Fruit fly (Drosophila melanogaster) whole organism, embryonic: ENCODE data around the gene eas.

Source experiments
- Antp ChIP-seq: fragments of 200-800 bp; sonication (Bioruptor generic); optimal IDR thresholded peaks from 3 replicates; lab custom pipeline; 2016; ENCODE audit warnings: missing biosample characterization, missing genetic modification characterization
- Blimp-1 ChIP-seq: fragments of 200-800 bp; sonication (Bioruptor generic); optimal IDR thresholded peaks from 3 replicates; lab custom pipeline; 2018; ENCODE audit warnings: missing biosample characterization, missing genetic modification characterization, mild to moderate bottlenecking, moderate library complexity, missing genetic modification reagents
- BtbVII ChIP-seq: fragments of 200-800 bp; sonication (Bioruptor generic); optimal IDR thresholded peaks from 3 replicates; lab custom pipeline; 2017; ENCODE audit warnings: missing biosample characterization, mild to moderate bottlenecking, missing genetic modification characterization
- CG11398 ChIP-seq: fragments of 200-800 bp; sonication (Bioruptor generic); optimal IDR thresholded peaks from 2 replicates; lab custom pipeline; 2016; ENCODE audit warnings: missing biosample characterization, missing genetic modification characterization
- CG12659 ChIP-seq: fragments of 200-800 bp; sonication (Bioruptor generic); optimal IDR thresholded peaks from 3 replicates; lab custom pipeline; 2017; ENCODE audit warnings: mild to moderate bottlenecking, missing biosample characterization, missing genetic modification reagents, missing genetic modification characterization
- CG14050 ChIP-seq: fragments of 200-800 bp; sonication (Bioruptor generic); IDR thresholded peaks from 3 replicates; pipeline ENCODE4 v1.3.6; 2022; ENCODE audit warnings: missing biosample characterization, missing genetic modification characterization
- CG16779 ChIP-seq: fragments of 200-800 bp; sonication (Bioruptor generic); IDR thresholded peaks from 2 replicates; pipeline ENCODE4 v1.3.6; 2022; ENCODE audit warnings: missing biosample characterization, missing genetic modification characterization
- CG17385 ChIP-seq: fragments of 200-800 bp; sonication (Bioruptor generic); optimal IDR thresholded peaks from 3 replicates; lab custom pipeline; 2018; ENCODE audit warnings: missing biosample characterization, mild to moderate bottlenecking, missing genetic modification characterization
- CG2129 ChIP-seq: fragments of 200-800 bp; sonication (Bioruptor generic); IDR thresholded peaks from 2 replicates; pipeline ENCODE4 v1.3.6; 2022; ENCODE audit warnings: missing biosample characterization, missing genetic modification characterization; ENCODE audit not compliant: partially characterized antibody
- CG2889 ChIP-seq: fragments of 200-800 bp; sonication (Bioruptor generic); IDR thresholded peaks from 3 replicates; pipeline ENCODE4 v1.3.6; 2022; ENCODE audit warnings: missing biosample characterization, missing genetic modification characterization
- CG31224 ChIP-seq: fragments of 200-800 bp; sonication (Bioruptor generic); IDR thresholded peaks from 2 replicates; pipeline ENCODE4 v1.3.6; 2022; ENCODE audit warnings: missing biosample characterization, missing genetic modification characterization
- CG3163 ChIP-seq: fragments of 200-800 bp; sonication (Bioruptor generic); optimal IDR thresholded peaks from 3 replicates; lab custom pipeline; 2016; ENCODE audit warnings: missing biosample characterization, missing genetic modification characterization
- CG32767 ChIP-seq: fragments of 200-800 bp; sonication (Bioruptor generic); IDR thresholded peaks from 2 replicates; pipeline ENCODE4 v1.3.6; 2022; ENCODE audit warnings: missing biosample characterization, missing genetic modification characterization
- CG4328 ChIP-seq: fragments of 200-800 bp; sonication (Bioruptor generic); optimal IDR thresholded peaks from 3 replicates; lab custom pipeline; 2017; ENCODE audit warnings: missing biosample characterization, missing genetic modification reagents, missing genetic modification characterization
- CG43689 ChIP-seq: fragments of 200-800 bp; sonication (Bioruptor generic); IDR thresholded peaks from 2 replicates; pipeline ENCODE4 v1.3.6; 2022; ENCODE audit warnings: missing biosample characterization, missing genetic modification characterization
- CG4707 ChIP-seq: fragments of 200-800 bp; sonication (Bioruptor generic); optimal IDR thresholded peaks from 2 replicates; lab custom pipeline; 2018; ENCODE audit warnings: missing biosample characterization, mild to moderate bottlenecking, missing genetic modification characterization, moderate library complexity
- CG5953 ChIP-seq: fragments of 200-800 bp; sonication (Bioruptor generic); IDR thresholded peaks from 2 replicates; pipeline ENCODE4 v1.3.6; 2022; ENCODE audit warnings: missing biosample characterization, missing genetic modification characterization
- CoRest ChIP-seq: fragments of 200-800 bp; sonication (Bioruptor generic); optimal IDR thresholded peaks from 3 replicates; lab custom pipeline; 2018; ENCODE audit warnings: missing biosample characterization, mild to moderate bottlenecking, missing genetic modification characterization, moderate library complexity
- CrebB ChIP-seq: fragments of 200-800 bp; sonication (Bioruptor generic); optimal IDR thresholded peaks from 3 replicates; lab custom pipeline; 2018; ENCODE audit warnings: missing biosample characterization, mild to moderate bottlenecking, missing genetic modification characterization
- Doc2 ChIP-seq: fragments of 200-800 bp; sonication (Bioruptor generic); IDR thresholded peaks from 2 replicates; pipeline ENCODE4 v1.3.6; 2022; ENCODE audit warnings: missing biosample characterization, missing genetic modification characterization
- E2f1 ChIP-seq: fragments of 200-800 bp; sonication (Bioruptor generic); IDR thresholded peaks from 2 replicates; pipeline ENCODE4 v1.3.6; 2022; ENCODE audit warnings: missing biosample characterization, missing genetic modification characterization
- GATAe ChIP-seq: fragments of 200-800 bp; sonication (Bioruptor generic); conservative IDR thresholded peaks from 2 replicates; pipeline ENCODE4 v1.3.6; 2022; ENCODE audit warnings: missing biosample characterization, missing genetic modification characterization
- HLHmδ ChIP-seq: fragments of 200-800 bp; sonication (Bioruptor generic); optimal IDR thresholded peaks from 2 replicates; lab custom pipeline; 2018; ENCODE audit warnings: missing biosample characterization, mild to moderate bottlenecking, missing genetic modification characterization, moderate library complexity
- HmgD ChIP-seq: fragments of 200-800 bp; sonication (Bioruptor generic); optimal IDR thresholded peaks from 3 replicates; lab custom pipeline; 2016; ENCODE audit warnings: missing biosample characterization, missing genetic modification characterization
- Hmr ChIP-seq: fragments of 200-800 bp; sonication (Bioruptor generic); optimal IDR thresholded peaks from 3 replicates; lab custom pipeline; 2017; ENCODE audit warnings: mild to moderate bottlenecking, missing biosample characterization, missing genetic modification reagents, missing genetic modification characterization
- Hr51 ChIP-seq, 2 experiments: fragments of 200-800 bp; sonication (Bioruptor generic); optimal IDR thresholded peaks; 2 replicates in 1 of 2; 3 replicates in 1 of 2; lab custom pipeline; 2016 to 2018; ENCODE audit warnings: missing biosample characterization in 2 of 2, missing genetic modification characterization in 2 of 2, mild to moderate bottlenecking in 1 of 2, moderate library complexity in 1 of 2
- Lpt ChIP-seq: fragments of >200 bp; optimal IDR thresholded peaks from 2 replicates; lab custom pipeline; 2018; ENCODE audit warnings: missing biosample characterization, missing genetic modification characterization
- MBD-R2 ChIP-seq: fragments of 200-800 bp; sonication (Bioruptor generic); IDR thresholded peaks from 2 replicates; pipeline ENCODE4 v1.3.6; 2022; ENCODE audit warnings: missing biosample characterization, missing genetic modification characterization
- Med ChIP-seq: fragments of 200-800 bp; sonication (Bioruptor generic); peaks from one replicate; lab custom pipeline; 2016; ENCODE audit warnings: missing biosample characterization, missing genetic modification characterization, mild to moderate bottlenecking, inconsistent platforms, moderate library complexity
- Mes4 ChIP-seq: fragments of 200-800 bp; sonication (Bioruptor generic); optimal IDR thresholded peaks from 2 replicates; lab custom pipeline; 2016; ENCODE audit warnings: missing biosample characterization, missing genetic modification characterization
- Myb ChIP-seq: fragments of 200-800 bp; sonication (Bioruptor generic); optimal IDR thresholded peaks from 2 replicates; lab custom pipeline; 2016; ENCODE audit warnings: missing biosample characterization, missing genetic modification characterization
- Pdp1 ChIP-seq, 2 experiments: fragments of 200-800 bp; sonication (Bioruptor generic); optimal IDR thresholded peaks; 3 replicates each; lab custom pipeline; 2016; ENCODE audit warnings: missing biosample characterization in 2 of 2, missing genetic modification characterization in 2 of 2, mild to moderate bottlenecking in 1 of 2, moderate library complexity in 1 of 2
- Rfx ChIP-seq: fragments of 200-800 bp; sonication (Bioruptor generic); IDR thresholded peaks from 2 replicates; pipeline ENCODE4 v1.3.6; 2022; ENCODE audit warnings: missing biosample characterization, missing genetic modification characterization
- Six4 ChIP-seq: fragments of 200-800 bp; sonication (Bioruptor generic); optimal IDR thresholded peaks from 2 replicates; lab custom pipeline; 2016; ENCODE audit warnings: missing biosample characterization, missing genetic modification characterization
- ato ChIP-seq: fragments of 200-800 bp; sonication (Bioruptor generic); IDR thresholded peaks from 2 replicates; pipeline ENCODE4 v1.3.6; 2022; ENCODE audit warnings: missing biosample characterization, missing genetic modification characterization; ENCODE audit not compliant: partially characterized antibody
- cg ChIP-seq: fragments of 200-800 bp; sonication (Bioruptor generic); optimal IDR thresholded peaks from 3 replicates; lab custom pipeline; 2019; ENCODE audit warnings: missing biosample characterization, mild to moderate bottlenecking, missing genetic modification characterization, moderate library complexity
- ems ChIP-seq: fragments of 200-800 bp; sonication (Bioruptor generic); optimal IDR thresholded peaks from 3 replicates; lab custom pipeline; 2016; ENCODE audit warnings: missing biosample characterization, missing genetic modification characterization
- eve ChIP-seq, 2 experiments: fragments of >200 bp; optimal IDR thresholded peaks; 2 replicates each; lab custom pipeline; 2017; ENCODE audit warnings: missing biosample characterization in 2 of 2, missing genetic modification characterization in 2 of 2
- fd64A ChIP-seq: fragments of 200-800 bp; sonication (Bioruptor generic); optimal IDR thresholded peaks from 3 replicates; lab custom pipeline; 2018; ENCODE audit warnings: missing biosample characterization, mild to moderate bottlenecking, missing genetic modification characterization
- gem ChIP-seq: fragments of 200-800 bp; sonication (Bioruptor generic); optimal IDR thresholded peaks from 2 replicates; lab custom pipeline; 2019; ENCODE audit warnings: missing biosample characterization, mild to moderate bottlenecking, missing genetic modification characterization, moderate library complexity
- grn ChIP-seq: fragments of 200-800 bp; sonication (Bioruptor generic); optimal IDR thresholded peaks from 3 replicates; lab custom pipeline; 2017; ENCODE audit warnings: missing biosample characterization, missing genetic modification characterization
- insv ChIP-seq, 2 experiments: fragments of 200-800 bp; sonication (Bioruptor generic); optimal IDR thresholded peaks; 3 replicates each; lab custom pipeline; 2016 to 2018; ENCODE audit warnings: missing biosample characterization in 2 of 2, missing genetic modification characterization in 2 of 2
- jigr1 ChIP-seq: fragments of 200-800 bp; sonication (Bioruptor generic); IDR thresholded peaks from 3 replicates; pipeline ENCODE4 v1.3.6; 2022; ENCODE audit warnings: missing biosample characterization, missing genetic modification characterization
- klu ChIP-seq: fragments of 200-800 bp; sonication (Bioruptor generic); IDR thresholded peaks from 2 replicates; pipeline ENCODE4 v1.3.6; 2022; ENCODE audit warnings: missing biosample characterization, missing genetic modification characterization
- lab ChIP-seq: fragments of 200-800 bp; sonication (Bioruptor generic); optimal IDR thresholded peaks from 3 replicates; lab custom pipeline; 2017; ENCODE audit warnings: missing biosample characterization, missing genetic modification characterization, mild to moderate bottlenecking, moderate library complexity, missing genetic modification reagents
- oc ChIP-seq: fragments of 200-800 bp; sonication (Bioruptor generic); optimal IDR thresholded peaks from 2 replicates; lab custom pipeline; 2018; ENCODE audit warnings: missing biosample characterization, mild to moderate bottlenecking, missing genetic modification characterization, moderate library complexity
- pfk ChIP-seq: fragments of 200-800 bp; sonication (Bioruptor generic); optimal IDR thresholded peaks from 2 replicates; lab custom pipeline; 2018; ENCODE audit warnings: missing biosample characterization, mild to moderate bottlenecking, missing genetic modification characterization, moderate library complexity
- pho ChIP-seq: fragments of 200-800 bp; sonication (Bioruptor generic); optimal IDR thresholded peaks from 2 replicates; lab custom pipeline; 2016; ENCODE audit warnings: missing biosample characterization, missing genetic modification characterization
- pzg ChIP-seq: fragments of 200-800 bp; sonication (Bioruptor generic); optimal IDR thresholded peaks from 3 replicates; lab custom pipeline; 2018; ENCODE audit warnings: missing biosample characterization, mild to moderate bottlenecking, missing genetic modification characterization, moderate library complexity
- slbo ChIP-seq: fragments of 200-800 bp; sonication (Bioruptor generic); IDR thresholded peaks from 2 replicates; pipeline ENCODE4 v1.3.6; 2022; ENCODE audit warnings: missing biosample characterization, missing genetic modification characterization
- zf30C ChIP-seq: fragments of 200-800 bp; sonication (Bioruptor generic); optimal IDR thresholded peaks from 3 replicates; lab custom pipeline; 2018; ENCODE audit warnings: missing biosample characterization, mild to moderate bottlenecking, missing genetic modification characterization

Gene eas

dm6 chrX:16275854-16276338 is 2.2 kb upstream of the eas start, which contains the start of the genes kat80 and Prosalpha4 (continued):
- TF ChIP-seq cg (GFP tag; lab: Kevin White, UChicago) (no peak), CG32767 (GFP tag; lab: Robert Waterston, UW) (no peak), Blimp-1 (GFP tag; lab: Kevin White, UChicago) (peak; percentile 22), Myb (GFP tag; lab: Kevin White, UChicago) (no peak), CG17385 (GFP tag; lab: Kevin White, UChicago) (peak; percentile 19), E2f1 (no peak), zf30C (GFP tag; lab: Kevin White, UChicago) (no peak), Lpt (GFP tag; lab: Kevin White, UChicago) (no peak), CG14050 (GFP tag; lab: Robert Waterston, UW) (no peak), CG4328 (GFP tag; lab: Kevin White, UChicago) (peak; percentile 11), ems (GFP tag; lab: Kevin White, UChicago) (no peak), fd64A (GFP tag; lab: Kevin White, UChicago) (no peak), HmgD (GFP tag; lab: Kevin White, UChicago) (no peak), Hmr (GFP tag; lab: Kevin White, UChicago) (peak; percentile 15), BtbVII (no peak), ato (no peak), CG11398 (GFP tag; lab: Kevin White, UChicago) (no peak), CG2129 (GFP tag; lab: Robert Waterston, UW) (peak; percentile 40), Pdp1 (GFP tag; optimal IDR thresholded peaks at IDR 0.05; lab: Kevin White, UChicago) (peak in 1 of 2 experiments; percentile 10), gem (tag; lab: Kevin White, UChicago) (peak; percentile 62), Hr51 (GFP tag; optimal IDR thresholded peaks at IDR 0.05; lab: Kevin White, UChicago) (peak in 1 of 2 experiments; percentile 10), slbo (peak; percentile 28; the same call in 1 of the 2 replicates), Mes4 (GFP tag; lab: Kevin White, UChicago) (no peak), pho (no peak), oc (tag; lab: Kevin White, UChicago) (no peak), CG16779 (GFP tag; lab: Robert Waterston, UW) (no peak), klu (GFP tag; lab: Robert Waterston, UW) (no peak), Doc2 (GFP tag; lab: Robert Waterston, UW) (no peak), CG12659 (peak; percentile 28), jigr1 (GFP tag; lab: Robert Waterston, UW) (no peak), GATAe (GFP tag; lab: Robert Waterston, UW) (no peak), lab (GFP tag; lab: Kevin White, UChicago) (peak; percentile 51), insv (GFP tag; optimal IDR thresholded peaks at IDR 0.05; lab: Kevin White, UChicago) (no peak), HLHmδ (GFP tag; lab: Kevin White, UChicago) (no peak), Rfx (GFP tag; lab: Robert Waterston, UW) (0 out of 2 replicates have a peak, but pooled peaks have one; percentile 23), CG31224 (GFP tag; lab: Robert Waterston, UW) (no peak), CG43689 (GFP tag; lab: Robert Waterston, UW) (no peak), Antp (GFP tag; lab: Kevin White, UChicago) (peak; percentile 3), pfk (GFP tag; lab: Kevin White, UChicago) (no peak), Six4 (GFP tag; lab: Kevin White, UChicago) (no peak), eve (GFP tag; optimal IDR thresholded peaks at IDR 0.05; lab: Kevin White, UChicago) (no peak), CG5953 (no peak), Med (GFP tag; lab: Kevin White, UChicago) (peak; percentile 60), CoRest (tag; lab: Kevin White, UChicago) (peak; percentile 55), CG2889 (no peak), pzg (peak; percentile 43), CG4707 (no peak), MBD-R2 (peak; percentile 46; the same call in 1 of the 2 replicates), grn (GFP tag; lab: Kevin White, UChicago) (no peak), CG3163 (GFP tag; lab: Kevin White, UChicago) (no peak), CrebB (no peak)
